Worm (Caenorhabditis elegans) whole organism, L3 larva: ENCODE measurements around the gene sbsp-1.
A peak's percentile ranks its signal among the peaks of the same experiment; 100 is the strongest.

ENCODE experiments used
- ZK546.5 ChIP-seq: sonication (generic microtip); optimal IDR thresholded peaks from 2 replicates; lab custom pipeline; 2017; ENCODE audit warnings: missing biosample characterization, missing genetic modification characterization
- aly-2 ChIP-seq: fragments of 150-350 bp; optimal IDR thresholded peaks from 2 replicates; lab custom pipeline; 2014; ENCODE audit warnings: missing biosample characterization, missing genetic modification characterization
- ceh-16 ChIP-seq: sonication (generic microtip); optimal IDR thresholded peaks from 2 replicates; lab custom pipeline; 2017; ENCODE audit warnings: missing biosample characterization, missing genetic modification characterization
- ceh-28 ChIP-seq: fragments of 150-350 bp; optimal IDR thresholded peaks from 2 replicates; lab custom pipeline; 2014; ENCODE audit warnings: missing biosample characterization, missing genetic modification reagents, missing genetic modification characterization
- ceh-9 ChIP-seq: sonication (generic microtip); optimal IDR thresholded peaks from 2 replicates; lab custom pipeline; 2018; ENCODE audit warnings: missing biosample characterization, missing genetic modification characterization
- daf-12 ChIP-seq: fragments of 150-350 bp; optimal IDR thresholded peaks from 2 replicates; lab custom pipeline; 2014; ENCODE audit warnings: missing biosample characterization, missing genetic modification reagents, missing genetic modification characterization
- egl-27 ChIP-seq: sonication (generic microtip); optimal IDR thresholded peaks from 4 replicates; lab custom pipeline; 2017; ENCODE audit warnings: missing biosample characterization, missing genetic modification reagents, missing genetic modification characterization
- egl-5 ChIP-seq: fragments of 150-350 bp; optimal IDR thresholded peaks from 2 replicates; lab custom pipeline; 2017; ENCODE audit warnings: missing biosample characterization, missing genetic modification reagents, missing genetic modification characterization, inconsistent platforms
- elt-1 ChIP-seq: fragments of 150-350 bp; optimal IDR thresholded peaks from 2 replicates; lab custom pipeline; 2014; ENCODE audit warnings: missing biosample characterization, missing genetic modification characterization
- elt-2 ChIP-seq: sonication (generic microtip); optimal IDR thresholded peaks from 2 replicates; lab custom pipeline; 2016; ENCODE audit warnings: missing genetic modification reagents, mild to moderate bottlenecking, missing genetic modification characterization, missing compliant biosample characterization
- eor-1 ChIP-seq, 2 experiments: fragments of 150-350 bp; optimal IDR thresholded peaks; 2 replicates each; lab custom pipeline; 2014 to 2018; ENCODE audit warnings: missing biosample characterization in 2 of 2, missing genetic modification characterization in 2 of 2
- fkh-10 ChIP-seq: sonication (generic microtip); optimal IDR thresholded peaks from 2 replicates; lab custom pipeline; 2017; ENCODE audit warnings: missing biosample characterization, missing genetic modification reagents, missing genetic modification characterization
- fkh-2 ChIP-seq: fragments of 150-350 bp; optimal IDR thresholded peaks from 2 replicates; lab custom pipeline; 2014; ENCODE audit warnings: missing biosample characterization, missing genetic modification reagents, missing genetic modification characterization
- fos-1 ChIP-seq: fragments of 150-350 bp; optimal IDR thresholded peaks from 2 replicates; lab custom pipeline; 2014; ENCODE audit warnings: missing biosample characterization, missing genetic modification characterization
- hmg-11 ChIP-seq: sonication (generic microtip); optimal IDR thresholded peaks from 2 replicates; lab custom pipeline; 2016; ENCODE audit warnings: missing genetic modification characterization, missing compliant biosample characterization
- lin-15B ChIP-seq: fragments of 150-350 bp; optimal IDR thresholded peaks from 2 replicates; lab custom pipeline; 2014; ENCODE audit warnings: missing biosample characterization, missing genetic modification characterization
- lin-39 ChIP-seq: fragments of 150-350 bp; optimal IDR thresholded peaks from 2 replicates; lab custom pipeline; 2018; ENCODE audit warnings: missing biosample characterization, missing genetic modification reagents, missing genetic modification characterization
- lsy-12 ChIP-seq: sonication (generic microtip); optimal IDR thresholded peaks from 2 replicates; lab custom pipeline; 2016; ENCODE audit warnings: mild to moderate bottlenecking, missing genetic modification characterization, missing compliant biosample characterization
- mdl-1 ChIP-seq: fragments of 150-350 bp; optimal IDR thresholded peaks from 2 replicates; lab custom pipeline; 2014; ENCODE audit warnings: missing biosample characterization, missing genetic modification characterization
- mml-1 ChIP-seq: fragments of 150-350 bp; sonication (generic microtip); optimal IDR thresholded peaks from 3 replicates; lab custom pipeline; 2014; ENCODE audit warnings: missing biosample characterization, missing genetic modification characterization
- nfya-1 ChIP-seq: sonication (generic microtip); optimal IDR thresholded peaks from 2 replicates; lab custom pipeline; 2017; ENCODE audit warnings: missing genetic modification characterization, mild to moderate bottlenecking, missing compliant biosample characterization, antibody characterized with exemption, moderate library complexity; ENCODE audit not compliant: insufficient read depth
- nhr-28 ChIP-seq: fragments of 150-350 bp; optimal IDR thresholded peaks from 2 replicates; lab custom pipeline; 2014; ENCODE audit warnings: missing biosample characterization, missing genetic modification characterization
- nhr-43 ChIP-seq: sonication (generic microtip); optimal IDR thresholded peaks from 2 replicates; lab custom pipeline; 2016; ENCODE audit warnings: mild to moderate bottlenecking, missing genetic modification characterization, missing compliant biosample characterization; ENCODE audit not compliant: poor library complexity, severe bottlenecking
- nhr-67 ChIP-seq: fragments of 150-350 bp; optimal IDR thresholded peaks from 2 replicates; lab custom pipeline; 2014; ENCODE audit warnings: missing biosample characterization, missing genetic modification characterization
- nhr-76 ChIP-seq: fragments of 150-350 bp; sonication (generic microtip); optimal IDR thresholded peaks from 5 replicates; lab custom pipeline; 2014; ENCODE audit warnings: missing biosample characterization, missing genetic modification characterization
- nhr-77 ChIP-seq: fragments of 150-350 bp; optimal IDR thresholded peaks from 2 replicates; lab custom pipeline; 2014; ENCODE audit warnings: missing biosample characterization, missing genetic modification characterization
- pha-4 ChIP-seq: fragments of 150-350 bp; optimal IDR thresholded peaks from 2 replicates; lab custom pipeline; 2014; ENCODE audit warnings: missing biosample characterization, missing genetic modification reagents, missing genetic modification characterization
- pqm-1 ChIP-seq: fragments of 150-350 bp; optimal IDR thresholded peaks from 2 replicates; lab custom pipeline; 2017; ENCODE audit warnings: missing biosample characterization, missing genetic modification characterization, inconsistent platforms
- snpc-4 ChIP-seq: fragments of 150-350 bp; optimal IDR thresholded peaks from 2 replicates; lab custom pipeline; 2014; ENCODE audit warnings: missing biosample characterization, missing genetic modification characterization
- unc-39 ChIP-seq: sonication (generic microtip); optimal IDR thresholded peaks from 4 replicates; lab custom pipeline; 2017; ENCODE audit warnings: missing biosample characterization, missing genetic modification characterization
- unc-62 ChIP-seq: fragments of 150-350 bp; sonication (generic microtip); optimal IDR thresholded peaks from 4 replicates; lab custom pipeline; 2014; ENCODE audit warnings: missing biosample characterization, missing genetic modification reagents, missing genetic modification characterization
- zag-1 ChIP-seq: fragments of 150-350 bp; optimal IDR thresholded peaks from 2 replicates; lab custom pipeline; 2014; ENCODE audit warnings: missing biosample characterization, missing genetic modification characterization
- ztf-11 ChIP-seq: fragments of 150-350 bp; optimal IDR thresholded peaks from 2 replicates; lab custom pipeline; 2014; ENCODE audit warnings: missing biosample characterization, missing genetic modification characterization
- ztf-4 ChIP-seq: fragments of 150-350 bp; optimal IDR thresholded peaks from 2 replicates; lab custom pipeline; 2014; ENCODE audit warnings: missing biosample characterization, missing genetic modification characterization

The sbsp-1 gene

ce11 chrIII:10855398-10855880, 22.7 kb downstream of the sbsp-1 start, which contains the start of gene Y39A1C.1:
Gene Y39A1C.1 (plus strand): TSS chrIII:10855448.
- TF ChIP-seq fkh-2 (tag; lab: Kevin White, UChicago) = no peak
- TF ChIP-seq egl-27 (tag; lab: Kevin White, UChicago) = no peak
- TF ChIP-seq nhr-76 (tag; lab: Kevin White, UChicago) = no peak
- no peak for TF ChIP-seq fkh-10
- TF ChIP-seq lin-15B (tag; lab: Kevin White, UChicago) = peak; percentile 24
- TF ChIP-seq ceh-9 (tag; lab: Kevin White, UChicago) = no peak
- no peak for TF ChIP-seq daf-12 (tag; lab: Kevin White, UChicago)
- TF ChIP-seq nfya-1 (tag; lab: Kevin White, UChicago) = peak; percentile 54
- TF ChIP-seq nhr-77 (tag; lab: Kevin White, UChicago) = no peak
- TF ChIP-seq ztf-11 (tag; lab: Kevin White, UChicago) = no peak
- TF ChIP-seq mdl-1 (tag; lab: Kevin White, UChicago) = no peak
- TF ChIP-seq pha-4 = no peak
- no peak for TF ChIP-seq lsy-12 (tag; lab: Kevin White, UChicago)
- TF ChIP-seq zag-1 = no peak
- peak; percentile 60 for TF ChIP-seq lin-39 (tag; lab: Kevin White, UChicago)
- peak; percentile 67 for TF ChIP-seq hmg-11 (tag; lab: Kevin White, UChicago)

ce11 chrIII:10856830-10857229, 24.1 kb downstream of the sbsp-1 start:
- TF ChIP-seq nhr-43 (tag; lab: Kevin White, UChicago) (peak; percentile 55), unc-39 (no peak), hmg-11 (tag; lab: Kevin White, UChicago) (no peak)

DNA sequence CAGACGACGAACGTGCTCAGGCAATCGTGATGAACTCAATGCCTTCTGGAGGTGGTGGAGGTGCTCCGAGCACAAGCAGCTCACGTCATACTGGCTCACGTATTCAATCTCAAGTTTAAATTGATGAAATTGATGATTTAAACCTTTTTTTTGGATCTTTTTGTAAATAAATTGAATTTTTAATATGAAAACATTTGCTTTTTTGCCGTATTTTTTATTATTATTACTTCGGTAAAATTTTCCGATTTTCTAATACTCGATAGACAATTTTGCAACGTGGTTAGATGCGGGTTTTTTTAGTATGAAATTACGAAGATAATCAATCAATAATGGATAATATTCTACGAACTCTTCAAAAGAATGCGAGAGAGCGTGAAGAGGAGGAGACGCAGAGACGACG, 25.2 kb downstream of the sbsp-1 start, which contains the start of gene oxi-1:
TSS of gene oxi-1 (plus strand) at position 301 of the 400 bp plus-strand sequence.
- TF ChIP-seq daf-12 (tag; lab: Kevin White, UChicago) (no peak), elt-1 (no peak), ztf-4 (tag; lab: Kevin White, UChicago) (no peak), nhr-43 (tag; lab: Kevin White, UChicago) (no peak), nhr-76 (tag; lab: Kevin White, UChicago) (no peak), lsy-12 (tag; lab: Kevin White, UChicago) (no peak), pqm-1 (tag; lab: Kevin White, UChicago) (no peak), unc-62 (GFP tag; lab: Kevin White, UChicago) (no peak), lin-39 (tag; lab: Kevin White, UChicago) (no peak), nhr-28 (tag; lab: Kevin White, UChicago) (no peak), ZK546.5 (no peak), ztf-11 (tag; lab: Kevin White, UChicago) (no peak), ceh-16 (tag; lab: Kevin White, UChicago) (no peak), elt-2 (no peak), lin-15B (tag; lab: Kevin White, UChicago) (no peak), ceh-28 (no peak), aly-2 (tag; lab: Kevin White, UChicago) (no peak), mml-1 (tag; lab: Kevin White, UChicago) (no peak), mdl-1 (tag; lab: Kevin White, UChicago) (no peak), snpc-4 (tag; lab: Kevin White, UChicago) (no peak)
- TF ChIP-seq, all 47 proteins: peak for 0

DNA sequence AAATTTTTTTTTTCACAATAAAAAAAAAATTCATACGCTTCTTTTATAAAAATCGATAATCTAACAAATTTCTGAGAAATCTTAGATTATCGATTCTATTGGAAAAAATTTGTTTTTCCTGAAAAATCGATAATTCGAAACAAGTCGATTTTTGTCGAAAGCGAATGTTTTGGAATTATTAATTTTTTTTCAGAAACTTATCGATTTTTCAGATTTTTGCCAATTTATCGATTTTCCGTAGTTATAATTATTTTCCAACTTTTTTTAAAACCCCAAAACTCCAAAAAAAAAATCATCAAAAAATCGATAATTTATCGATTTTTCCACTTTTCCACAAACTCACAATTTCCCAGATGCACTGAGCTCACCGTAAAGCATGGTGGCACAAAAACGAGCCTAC, 28.6 kb downstream of the sbsp-1 start:
- TF ChIP-seq mdl-1 (tag; lab: Kevin White, UChicago) (no peak), ceh-28 (peak; percentile 96)

- TF ChIP-seq elt-2 = no peak
- no peak for TF ChIP-seq fkh-2 (tag; lab: Kevin White, UChicago)
- TF ChIP-seq pqm-1 (tag; lab: Kevin White, UChicago) = no peak
- TF ChIP-seq nhr-67 (tag; lab: Kevin White, UChicago) = no peak
- TF ChIP-seq ceh-28 = no peak
- no peak for TF ChIP-seq daf-12 (tag; lab: Kevin White, UChicago)
- no peak for TF ChIP-seq fos-1
- no peak for TF ChIP-seq mml-1 (tag; lab: Kevin White, UChicago)
- no peak for TF ChIP-seq egl-5
- TF ChIP-seq lin-15B (tag; lab: Kevin White, UChicago) = no peak
- no peak for TF ChIP-seq ZK546.5
- TF ChIP-seq nhr-43 (tag; lab: Kevin White, UChicago) = no peak
- TF ChIP-seq mdl-1 (tag; lab: Kevin White, UChicago) = no peak
- no peak for TF ChIP-seq nfya-1 (tag; lab: Kevin White, UChicago)
- no peak for TF ChIP-seq ceh-16 (tag; lab: Kevin White, UChicago)
- TF ChIP-seq eor-1 (tag; optimal IDR thresholded peaks at IDR 0.05; lab: Kevin White, UChicago) = no peak
These were observed 34.4 kb downstream of the sbsp-1 start for ce11 chrIII:10867086-10867485.
